Worm (Caenorhabditis elegans) whole organism, late embryonic: Measurements from ENCODE around the gene pos-1.

ENCODE experiments used
- dve-1 ChIP-seq: sonication (generic microtip); optimal IDR thresholded peaks from 2 replicates; lab custom pipeline; 2017; ENCODE audit warnings: antibody characterized with exemption, mild to moderate bottlenecking, missing genetic modification characterization, missing compliant biosample characterization
- ets-4 ChIP-seq: sonication (generic microtip); optimal IDR thresholded peaks from 2 replicates; lab custom pipeline; 2016; ENCODE audit warnings: missing genetic modification characterization, missing compliant biosample characterization
- nhr-11 ChIP-seq: fragments of 150-350 bp; optimal IDR thresholded peaks from 2 replicates; lab custom pipeline; 2014; ENCODE audit warnings: missing biosample characterization, missing genetic modification characterization

DNA sequence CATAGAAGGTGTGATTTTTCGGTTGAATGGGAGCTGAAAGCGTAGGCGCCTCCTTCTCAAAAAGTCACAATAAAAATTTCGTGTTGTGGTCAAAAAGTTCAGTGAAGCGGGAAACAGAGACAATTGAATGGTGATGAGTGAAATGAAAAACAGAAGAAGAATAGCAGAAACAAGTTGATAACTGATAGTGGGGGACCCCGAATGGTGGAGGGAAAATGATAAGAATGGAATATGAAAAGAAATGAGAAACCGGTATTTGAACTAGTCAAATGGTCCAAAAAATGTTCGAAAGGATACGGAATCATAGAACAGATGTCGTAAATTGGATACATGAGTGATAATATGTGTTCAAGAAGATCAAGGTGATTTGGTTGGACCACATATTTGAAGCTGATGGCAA is 9.5 kb upstream of the pos-1 start:
- TF ChIP-seq nhr-11 (tag; lab: Kevin White, UChicago), result no peak
- no peak for TF ChIP-seq dve-1 (tag; lab: Kevin White, UChicago)
- no peak for TF ChIP-seq ets-4 (tag; lab: Kevin White, UChicago)
